Worm (Caenorhabditis elegans) whole organism, L1 larva: ENCODE results near the gene B0244.15.

Source experiments
- efl-3 ChIP-seq: fragments of 200-800 bp; sonication (Bioruptor generic); optimal IDR thresholded peaks from 2 replicates; lab custom pipeline; 2018; ENCODE audit warnings: mild to moderate bottlenecking, missing genetic modification characterization, missing compliant biosample characterization
- egl-13 ChIP-seq: sonication (generic microtip); optimal IDR thresholded peaks from 2 replicates; lab custom pipeline; 2016; ENCODE audit warnings: missing genotype, missing genetic modification reagents, missing genetic modification characterization, missing compliant biosample characterization
- lin-15B ChIP-seq: fragments of 150-350 bp; sonication (generic microtip); optimal IDR thresholded peaks from 3 replicates; lab custom pipeline; 2014; ENCODE audit warnings: missing biosample characterization, missing genetic modification characterization

ce11 chrIII:5744579-5744978, 1.4 kb downstream of the B0244.15 start, which contains the start of gene B0244.5:
- TF ChIP-seq lin-15B (tag; lab: Kevin White, UChicago) (no peak), efl-3 (GFP tag; lab: Kevin White, UChicago) (no peak), egl-13 (no peak)
